Worm (Caenorhabditis elegans): ENCODE measurements around the gene C15B12.2.
A peak's percentile ranks its signal among the peaks of the same experiment; 100 is the strongest.

Gene C15B12.2

DNA sequence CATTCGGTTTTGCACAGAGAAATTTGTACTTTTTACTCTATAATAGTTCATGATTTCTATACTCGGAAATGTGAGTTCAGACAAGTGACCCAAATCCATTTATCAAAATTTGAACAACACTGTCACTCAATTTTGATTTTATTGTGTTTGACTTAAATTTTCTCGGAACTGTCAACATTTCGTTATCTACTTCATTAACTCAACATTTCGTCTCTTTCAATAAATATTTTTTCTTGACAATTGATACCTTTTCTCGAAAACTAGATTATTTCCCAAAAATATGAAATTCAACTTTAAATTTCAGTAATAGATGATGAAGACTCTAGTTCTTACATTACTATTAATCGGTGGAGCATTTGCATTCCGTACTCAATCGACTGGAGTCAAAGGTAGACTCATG lies 47.4 kb downstream of the C15B12.2 start, which contains the start of gene ttr-36:
ttr-36 (plus strand) TSS at position 301 of the 400 bp plus-strand sequence.
- no peak for TF ChIP-seq ceh-34 (tag; optimal IDR thresholded peaks at IDR 0.05)

DNA sequence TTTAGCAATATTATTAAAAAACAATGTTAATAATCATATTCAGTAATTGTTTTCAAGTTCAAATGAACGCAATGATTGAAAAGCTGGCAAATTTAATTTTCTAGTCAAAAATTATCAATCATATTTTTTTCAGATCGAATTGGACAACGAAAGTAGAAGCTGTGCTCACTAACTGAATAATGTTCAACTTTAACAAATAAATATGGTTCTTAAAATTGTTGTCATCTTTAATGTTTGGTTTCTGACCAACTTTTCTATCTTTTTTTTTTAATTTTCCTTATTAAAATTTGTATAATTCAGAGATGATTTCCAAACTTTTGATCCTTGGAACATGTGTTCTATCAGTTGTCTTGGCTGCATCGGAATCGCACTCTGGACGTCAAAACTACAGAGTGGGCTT lies 48.8 kb downstream of the C15B12.2 start, which contains the start of gene ttr-35:
ttr-35 (plus strand) TSS at position 301 of the 400 bp plus-strand sequence.
- TF ChIP-seq Y22D7AL.16 (tag; optimal IDR thresholded peaks at IDR 0.05) (no peak), npax-4 (tag; optimal IDR thresholded peaks at IDR 0.05) (no peak), K02D7.2 (tag; optimal IDR thresholded peaks at IDR 0.05) (no peak), rnt-1 (tag; optimal IDR thresholded peaks at IDR 0.05) (no peak), sox-4 (tag; optimal IDR thresholded peaks at IDR 0.05) (no peak), sox-2 (GFP tag; IDR thresholded peaks at IDR 0.05) (no peak), ceh-48 (tag; optimal IDR thresholded peaks at IDR 0.05) (no peak), ceh-34 (tag; optimal IDR thresholded peaks at IDR 0.05) (no peak), elt-4 (tag; optimal IDR thresholded peaks at IDR 0.05) (no peak), fkh-6 (tag; optimal IDR thresholded peaks at IDR 0.05) (no peak), hlh-6 (tag; optimal IDR thresholded peaks at IDR 0.05) (no peak), C08G9.2 (tag; optimal IDR thresholded peaks at IDR 0.05) (no peak), pat-9 (tag; optimal IDR thresholded peaks at IDR 0.05) (no peak), ceh-45 (GFP tag; IDR thresholded peaks at IDR 0.05) (no peak), ceh-2 (tag; optimal IDR thresholded peaks at IDR 0.05) (no peak), tbx-2 (tag; optimal IDR thresholded peaks at IDR 0.05) (no peak), sdc-2 (tag; optimal IDR thresholded peaks at IDR 0.05) (no peak)

DNA sequence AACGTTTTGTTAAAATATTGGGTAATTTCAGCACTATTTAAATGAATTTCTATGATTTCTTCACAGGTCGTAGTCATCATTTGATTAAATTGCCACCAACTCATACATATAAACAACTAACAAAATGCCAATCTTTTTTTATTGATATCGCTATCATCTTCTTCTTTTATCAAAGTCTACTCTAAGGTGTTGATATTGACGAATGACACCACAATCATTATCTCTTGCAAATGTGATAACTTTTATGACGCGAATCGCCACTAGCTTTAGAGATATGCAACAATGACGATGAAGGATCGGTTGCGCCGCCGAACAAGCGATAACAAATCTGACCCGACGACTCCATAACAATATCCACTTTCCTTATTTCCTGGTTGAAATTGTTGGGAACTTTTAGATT lies 51.3 kb downstream of the C15B12.2 start:
- TF ChIP-seq elt-2 (tag; optimal IDR thresholded peaks at IDR 0.05): peak; percentile 92
- TF ChIP-seq odd-2 (tag; optimal IDR thresholded peaks at IDR 0.05): no peak
- TF ChIP-seq ceh-2 (tag; optimal IDR thresholded peaks at IDR 0.05): no peak
- TF ChIP-seq pat-9 (tag; optimal IDR thresholded peaks at IDR 0.05): no peak
- TF ChIP-seq hlh-6 (tag; optimal IDR thresholded peaks at IDR 0.05): no peak
- no peak for TF ChIP-seq sdc-2 (tag; optimal IDR thresholded peaks at IDR 0.05)
- no peak for TF ChIP-seq nhr-11 (tag; optimal IDR thresholded peaks at IDR 0.05)

DNA sequence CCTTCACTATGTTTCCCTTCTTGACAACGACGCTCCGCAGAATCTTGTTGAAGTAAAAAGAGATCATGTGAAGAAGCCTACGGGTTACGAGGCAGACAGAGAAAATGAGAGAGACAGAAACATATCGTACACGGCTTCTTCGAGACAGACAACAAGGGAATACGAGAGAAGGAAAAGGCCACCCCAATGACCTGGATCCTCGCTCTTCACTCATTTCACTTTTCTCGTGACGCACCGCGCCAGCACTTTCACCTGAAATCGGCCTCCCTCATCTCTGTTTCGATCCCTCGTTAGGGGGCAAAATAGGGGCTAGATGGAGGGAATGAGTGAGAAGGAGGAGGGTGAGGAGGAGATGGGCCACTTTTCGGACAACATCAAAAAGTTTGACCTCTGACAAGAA lies 52.1 kb downstream of the C15B12.2 start:
- TF ChIP-seq sox-2 (GFP tag; IDR thresholded peaks at IDR 0.05): no peak
- peak; percentile 1 for TF ChIP-seq hlh-30 (tag; optimal IDR thresholded peaks at IDR 0.05; ENCODE audit: insufficient read depth)
